Worm (Caenorhabditis elegans): ENCODE measurements around the gene alh-6.

The alh-6 gene

ce11 chrII:1276778-1277177 is 33.2 kb downstream of the alh-6 start, which contains the start of gene Y57G7A.11:
Y57G7A.11 (minus strand) TSS chrII:1276878.
- no peak for TF ChIP-seq lin-39 (tag; optimal IDR thresholded peaks at IDR 0.05)
- TF ChIP-seq lsy-12 (tag; optimal IDR thresholded peaks at IDR 0.05) = no peak
- TF ChIP-seq nhr-28 (tag; optimal IDR thresholded peaks at IDR 0.05) = no peak
- no peak for TF ChIP-seq snpc-4 (tag; optimal IDR thresholded peaks at IDR 0.05)
- no peak for TF ChIP-seq pqm-1 (tag; optimal IDR thresholded peaks at IDR 0.05)
- TF ChIP-seq skn-1 (tag; optimal IDR thresholded peaks at IDR 0.05) = no peak
- no peak for TF ChIP-seq nhr-12 (tag; optimal IDR thresholded peaks at IDR 0.05)

ce11 chrII:1275439-1275838 is 34.5 kb downstream of the alh-6 start, which contains the start of gene Y57G7A.5:
Y57G7A.5 (minus strand) TSS chrII:1275539.
- TF ChIP-seq mdl-1 (tag; optimal IDR thresholded peaks at IDR 0.05) (no peak), ceh-28 (tag; optimal IDR thresholded peaks at IDR 0.05) (peak; percentile 24)

DNA sequence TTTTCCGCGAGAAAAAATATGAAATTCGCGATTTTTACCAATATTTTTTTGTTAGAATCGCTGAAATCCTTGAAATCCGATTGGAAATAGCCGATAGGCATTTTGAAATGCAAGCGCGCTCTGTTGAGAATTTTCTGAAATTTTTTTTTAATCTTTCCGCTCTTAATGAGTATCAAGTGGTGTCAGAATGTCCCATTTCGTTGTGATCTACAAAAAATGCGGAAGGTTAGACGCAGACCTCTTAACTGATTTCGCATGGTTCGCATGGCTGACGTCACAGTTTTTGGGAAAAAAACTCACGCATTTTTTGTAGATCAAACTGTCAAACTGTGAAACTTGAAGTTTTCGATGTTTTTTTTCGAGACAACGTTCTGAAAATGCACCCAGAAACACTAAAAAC is 38.1 kb downstream of the alh-6 start, which contains the start of gene srw-66:
TSS of gene srw-66 (minus strand) at position 101 of the 400 bp plus-strand sequence.
- TF ChIP-seq pqm-1 (tag; optimal IDR thresholded peaks at IDR 0.05) (no peak), R02D3.7 (tag; optimal IDR thresholded peaks at IDR 0.05) (no peak), nhr-77 (tag; optimal IDR thresholded peaks at IDR 0.05) (no peak), hmg-11 (tag; optimal IDR thresholded peaks at IDR 0.05) (no peak), nhr-25 (tag; optimal IDR thresholded peaks at IDR 0.05) (no peak), egl-27 (tag; optimal IDR thresholded peaks at IDR 0.05) (no peak), elt-2 (tag; optimal IDR thresholded peaks at IDR 0.05) (no peak), aly-2 (tag; optimal IDR thresholded peaks at IDR 0.05) (no peak), lin-15B (tag; optimal IDR thresholded peaks at IDR 0.05) (no peak), nhr-237 (tag; optimal IDR thresholded peaks at IDR 0.05) (no peak), skn-1 (tag; optimal IDR thresholded peaks at IDR 0.05) (no peak), egl-5 (tag; optimal IDR thresholded peaks at IDR 0.05) (no peak), fos-1 (tag; optimal IDR thresholded peaks at IDR 0.05) (no peak), ceh-16 (tag; optimal IDR thresholded peaks at IDR 0.05) (no peak), snpc-4 (tag; optimal IDR thresholded peaks at IDR 0.05) (no peak), fkh-2 (tag; optimal IDR thresholded peaks at IDR 0.05) (no peak), nfya-1 (tag; optimal IDR thresholded peaks at IDR 0.05; ENCODE audit: insufficient read depth) (no peak), nhr-43 (tag; optimal IDR thresholded peaks at IDR 0.05; ENCODE audit: poor library complexity, severe bottlenecking) (no peak)

ce11 chrII:1266790-1267189 is 43.1 kb downstream of the alh-6 start, which contains the start of gene oac-30:
oac-30 (minus strand) TSS chrII:1266890.
- TF ChIP-seq ceh-82 (tag; optimal IDR thresholded peaks at IDR 0.05) (no peak), nhr-43 (tag; optimal IDR thresholded peaks at IDR 0.05; ENCODE audit: poor library complexity, severe bottlenecking) (no peak), ama-1 (optimal IDR thresholded peaks at IDR 0.05) (no peak), elt-2 (tag; optimal IDR thresholded peaks at IDR 0.05) (no peak), ztf-4 (tag; optimal IDR thresholded peaks at IDR 0.05) (no peak)

ce11 chrII:1258634-1259033 is 51.3 kb downstream of the alh-6 start, which contains the start of gene clpr-2:
clpr-2 (plus strand) TSS chrII:1258934.
- no peak for TF ChIP-seq pha-4 (tag; optimal IDR thresholded peaks at IDR 0.05)
- TF ChIP-seq ceh-82 (tag; optimal IDR thresholded peaks at IDR 0.05) = no peak
- no peak for TF ChIP-seq jun-1 (tag; optimal IDR thresholded peaks at IDR 0.05)

DNA sequence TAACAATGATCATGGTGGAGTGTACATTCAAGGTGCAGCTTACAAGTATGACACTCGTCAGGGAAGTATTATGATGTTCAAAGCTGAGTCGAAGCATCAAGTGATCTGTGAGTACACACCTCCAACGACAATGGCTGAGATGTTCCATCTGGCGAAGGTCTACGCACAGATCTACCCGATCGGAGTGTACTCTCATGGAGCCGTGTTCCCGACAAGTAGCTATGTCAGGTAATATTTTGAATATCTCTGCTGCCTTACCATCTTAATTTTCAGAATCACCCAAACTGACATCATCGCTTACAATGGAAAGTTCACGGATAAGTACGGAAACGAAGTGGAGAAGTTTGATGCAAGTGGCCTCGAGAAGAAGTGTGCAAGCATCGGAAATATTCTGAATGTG is 53.2 kb downstream of the alh-6 start:
- TF ChIP-seq nhr-11 (tag; optimal IDR thresholded peaks at IDR 0.05) (no peak), daf-12 (tag; optimal IDR thresholded peaks at IDR 0.05) (no peak), ztf-4 (tag; optimal IDR thresholded peaks at IDR 0.05) (no peak), lin-39 (tag; optimal IDR thresholded peaks at IDR 0.05) (no peak), nhr-77 (tag; optimal IDR thresholded peaks at IDR 0.05) (no peak), ZK546.5 (tag; optimal IDR thresholded peaks at IDR 0.05) (no peak), snpc-4 (tag; optimal IDR thresholded peaks at IDR 0.05) (no peak), lin-15B (tag; optimal IDR thresholded peaks at IDR 0.05) (no peak), nhr-67 (tag; optimal IDR thresholded peaks at IDR 0.05) (no peak), egl-27 (tag; optimal IDR thresholded peaks at IDR 0.05) (no peak), nhr-23 (tag; optimal IDR thresholded peaks at IDR 0.05) (no peak), elt-2 (tag; optimal IDR thresholded peaks at IDR 0.05) (no peak), ceh-9 (tag; optimal IDR thresholded peaks at IDR 0.05) (no peak), nhr-76 (tag; optimal IDR thresholded peaks at IDR 0.05) (no peak), ztf-11 (tag; optimal IDR thresholded peaks at IDR 0.05) (no peak), mml-1 (tag; optimal IDR thresholded peaks at IDR 0.05) (no peak), nhr-12 (tag; optimal IDR thresholded peaks at IDR 0.05) (no peak)

Data from whole organism, L3 larva.